Worm (Caenorhabditis elegans) whole organism, young adult: ENCODE measurements around the gene lgc-6.
"Not testable (repeated sequence)": the region's sequence is repeated elsewhere in the genome, so short reads cannot be mapped to it uniquely, and the experiment has no call there.

Experiments used
- ceh-40 ChIP-seq: fragments of 200-800 bp; sonication (Bioruptor generic); IDR thresholded peaks from 2 replicates; pipeline ENCODE4 v1.3.6; 2022; ENCODE audit warnings: missing genetic modification characterization, missing compliant biosample characterization
- chd-7 ChIP-seq: sonication (generic microtip); optimal IDR thresholded peaks from 2 replicates; lab custom pipeline; 2016; ENCODE audit warnings: mild to moderate bottlenecking, missing genetic modification characterization, moderate library complexity, missing compliant biosample characterization
- efl-1 ChIP-seq: fragments of 150-350 bp; optimal IDR thresholded peaks from 2 replicates; lab custom pipeline; 2014; ENCODE audit warnings: missing biosample characterization, missing genetic modification reagents, missing genetic modification characterization

lgc-6 gene

DNA sequence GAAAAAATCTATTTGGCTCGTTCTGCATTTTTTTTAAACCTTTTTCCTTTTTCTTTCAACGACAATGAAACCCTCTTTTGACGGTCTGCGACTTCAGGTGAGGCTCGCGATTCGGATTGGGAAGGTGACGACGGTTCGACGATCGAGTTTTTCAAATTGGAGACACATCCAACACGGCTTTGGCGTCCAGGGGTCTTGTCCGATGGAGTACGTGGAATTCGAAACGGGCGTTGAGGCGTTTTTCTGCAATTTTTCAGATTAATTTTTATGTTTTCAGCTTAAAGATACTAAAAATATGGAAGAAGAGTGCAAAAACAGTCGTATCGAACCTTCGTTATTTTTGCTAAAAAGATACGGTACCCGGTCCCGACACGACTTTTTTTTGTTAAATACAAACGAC lies 49.4 kb downstream of the lgc-6 start, which contains the start of gene D2096.10:
Gene D2096.10 (minus strand): TSS at position 101 of the 400 bp plus-strand sequence.
- not testable (repeated sequence) for TF ChIP-seq efl-1 (GFP tag; lab: Kevin White, UChicago); ceh-40 (GFP tag; lab: Robert Waterston, UW); chd-7
